Worm (Caenorhabditis elegans): ENCODE measurements around the gene ZK616.2.

DNA sequence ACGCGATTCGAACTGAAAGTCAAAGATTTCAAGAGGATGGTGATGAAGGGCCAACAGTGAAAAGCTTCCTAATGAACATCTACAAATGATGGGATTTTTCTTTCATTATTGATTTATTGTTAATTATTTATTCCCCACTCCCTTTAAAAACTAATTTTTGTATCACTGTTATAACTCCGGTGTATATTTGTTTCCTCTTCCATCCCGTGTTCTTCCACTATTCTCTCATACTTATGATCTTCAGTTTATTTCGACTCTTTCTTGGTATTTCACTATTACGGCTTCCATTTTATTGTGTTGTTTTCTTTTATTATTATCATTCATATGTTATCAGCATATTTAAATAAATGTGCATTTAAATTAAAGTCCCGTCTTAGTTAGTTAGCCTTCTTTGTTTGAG, 23.3 kb upstream of the ZK616.2 start:
- TF ChIP-seq blmp-1 (tag; optimal IDR thresholded peaks at IDR 0.05; ENCODE audit: insufficient read depth) (no peak), gmeb-1 (tag; optimal IDR thresholded peaks at IDR 0.05) (no peak), nhr-237 (tag; optimal IDR thresholded peaks at IDR 0.05) (no peak), nhr-10 (tag; optimal IDR thresholded peaks at IDR 0.05) (no peak), nhr-77 (tag; optimal IDR thresholded peaks at IDR 0.05) (no peak), ama-1 (optimal IDR thresholded peaks at IDR 0.05) (no peak), nhr-11 (tag; optimal IDR thresholded peaks at IDR 0.05) (no peak), aly-2 (tag; optimal IDR thresholded peaks at IDR 0.05) (no peak), snpc-4 (tag; optimal IDR thresholded peaks at IDR 0.05) (no peak), ceh-82 (tag; optimal IDR thresholded peaks at IDR 0.05) (no peak), mdl-1 (tag; optimal IDR thresholded peaks at IDR 0.05) (no peak)

Measured in whole organism, L2 larva.